Worm (Caenorhabditis elegans) whole organism, young adult: ENCODE results near the gene W01B6.8.

Experiments
- B0035.1 ChIP-seq: sonication (generic microtip); optimal IDR thresholded peaks from 2 replicates; lab custom pipeline; 2016; ENCODE audit warnings: missing genetic modification characterization, mild to moderate bottlenecking, missing compliant biosample characterization, missing genotype, missing genetic modification reagents
- B0336.3 ChIP-seq: fragments of 200-800 bp; sonication (Bioruptor generic); IDR thresholded peaks from 2 replicates; pipeline ENCODE4 v1.3.6; 2022; ENCODE audit warnings: missing genetic modification characterization, missing compliant biosample characterization
- C17E4.6 ChIP-seq: fragments of 200-800 bp; sonication (Bioruptor generic); IDR thresholded peaks from 2 replicates; pipeline ENCODE4 v1.3.6; 2022; ENCODE audit warnings: missing genetic modification reagents, missing genetic modification characterization, missing compliant biosample characterization
- F22D6.2 ChIP-seq: sonication (generic microtip); optimal IDR thresholded peaks from 2 replicates; lab custom pipeline; 2016; ENCODE audit warnings: mild to moderate bottlenecking, missing genetic modification characterization, missing compliant biosample characterization
- F23B12.7 ChIP-seq: sonication (generic microtip); optimal IDR thresholded peaks from 2 replicates; lab custom pipeline; 2017; ENCODE audit warnings: missing genetic modification characterization, mild to moderate bottlenecking, missing compliant biosample characterization, antibody characterized with exemption, moderate library complexity; ENCODE audit not compliant: insufficient read depth
- F52B5.7 ChIP-seq: sonication (generic microtip); optimal IDR thresholded peaks from 2 replicates; lab custom pipeline; 2016; ENCODE audit warnings: mild to moderate bottlenecking, missing genetic modification characterization, missing compliant biosample characterization
- Y53F4B.3 ChIP-seq: fragments of 200-800 bp; sonication (Bioruptor generic); IDR thresholded peaks from 2 replicates; pipeline ENCODE4 v1.3.6; 2022; ENCODE audit warnings: missing genetic modification reagents, missing genetic modification characterization, missing compliant biosample characterization
- Y53G8AR.9 ChIP-seq: fragments of 200-800 bp; sonication (Bioruptor generic); conservative IDR thresholded peaks from 2 replicates; pipeline ENCODE4 v1.3.6; 2022; ENCODE audit warnings: missing genetic modification reagents, missing genetic modification characterization, missing compliant biosample characterization
- Y56A3A.18 ChIP-seq: fragments of 200-800 bp; sonication (Bioruptor generic); IDR thresholded peaks from 2 replicates; pipeline ENCODE4 v1.3.6; 2022; ENCODE audit warnings: missing genetic modification reagents, missing genetic modification characterization, missing compliant biosample characterization
- Y79H2A.3 ChIP-seq: fragments of 200-800 bp; sonication (Bioruptor generic); conservative IDR thresholded peaks from 2 replicates; pipeline ENCODE4 v1.3.6; 2022; ENCODE audit warnings: missing genetic modification reagents, missing genetic modification characterization, missing compliant biosample characterization
- ama-1 ChIP-seq, 3 experiments: fragments of 150-350 bp in 1 of 3; sonication (generic microtip) in 2 of 3; optimal IDR thresholded peaks; 2 replicates each; lab custom pipeline; 2014 to 2018; ENCODE audit warnings: missing biosample characterization in 2 of 3, missing genetic modification characterization in 2 of 3, missing genetic modification reagents in 2 of 3
- aptf-3 ChIP-seq: fragments of 200-800 bp; sonication (Bioruptor generic); IDR thresholded peaks from 2 replicates; pipeline ENCODE4 v1.3.6; 2022; ENCODE audit warnings: missing genetic modification characterization, missing compliant biosample characterization
- attf-5 ChIP-seq: fragments of 200-800 bp; sonication (Bioruptor generic); optimal IDR thresholded peaks from 2 replicates; lab custom pipeline; 2018; ENCODE audit warnings: mild to moderate bottlenecking, missing genetic modification characterization, missing compliant biosample characterization
- attf-6 ChIP-seq: fragments of 200-800 bp; sonication (Bioruptor generic); IDR thresholded peaks from 2 replicates; pipeline ENCODE4 v1.3.6; 2022; ENCODE audit warnings: missing genetic modification reagents, missing genetic modification characterization, missing compliant biosample characterization
- cebp-1 ChIP-seq, 2 experiments: fragments of 200-800 bp in 1 of 2; sonication (Bioruptor generic) in 1 of 2; sonication (generic microtip) in 1 of 2; IDR thresholded peaks in 1 of 2; optimal IDR thresholded peaks in 1 of 2; 2 replicates each; pipeline versions ENCODE4 v1.3.6 to Lab custom; 2017 to 2022; ENCODE audit warnings: missing compliant biosample characterization in 2 of 2, missing genetic modification characterization in 2 of 2, mild to moderate bottlenecking in 1 of 2, missing genetic modification reagents in 1 of 2, moderate library complexity in 1 of 2
- ceh-100 ChIP-seq: fragments of 200-800 bp; sonication (Bioruptor generic); IDR thresholded peaks from 2 replicates; pipeline ENCODE4 v1.3.6; 2022; ENCODE audit warnings: missing genetic modification reagents, missing genetic modification characterization, missing compliant biosample characterization
- ceh-58 ChIP-seq: fragments of 200-800 bp; sonication (Bioruptor generic); IDR thresholded peaks from 2 replicates; pipeline ENCODE4 v1.3.6; 2022; ENCODE audit warnings: missing genetic modification characterization, missing compliant biosample characterization
- chd-7 ChIP-seq: sonication (generic microtip); optimal IDR thresholded peaks from 2 replicates; lab custom pipeline; 2016; ENCODE audit warnings: mild to moderate bottlenecking, missing genetic modification characterization, moderate library complexity, missing compliant biosample characterization
- dox-1 ChIP-seq: fragments of 200-800 bp; sonication (Bioruptor generic); IDR thresholded peaks from 2 replicates; pipeline ENCODE4 v1.3.6; 2022; ENCODE audit warnings: missing genetic modification reagents, missing genetic modification characterization, missing compliant biosample characterization
- dpl-1 ChIP-seq: fragments of 150-350 bp; optimal IDR thresholded peaks from 2 replicates; lab custom pipeline; 2014; ENCODE audit warnings: missing biosample characterization, missing genetic modification reagents, missing genetic modification characterization
- egrh-3 ChIP-seq: fragments of 200-800 bp; sonication (Bioruptor generic); IDR thresholded peaks from 2 replicates; pipeline ENCODE4 v1.3.6; 2022; ENCODE audit warnings: missing genetic modification reagents, missing genetic modification characterization, missing compliant biosample characterization
- fkh-3 ChIP-seq: sonication (generic microtip); optimal IDR thresholded peaks from 2 replicates; lab custom pipeline; 2016; ENCODE audit warnings: mild to moderate bottlenecking, missing genetic modification characterization, missing compliant biosample characterization
- him-1 ChIP-seq: sonication (generic microtip); optimal IDR thresholded peaks from 2 replicates; lab custom pipeline; 2016; ENCODE audit warnings: missing genotype, missing genetic modification reagents, missing genetic modification characterization, missing compliant biosample characterization
- hlh-26 ChIP-seq: fragments of 200-800 bp; sonication (Bioruptor generic); conservative IDR thresholded peaks from 2 replicates; pipeline ENCODE4 v1.3.6; 2022; ENCODE audit warnings: missing genetic modification reagents, missing genetic modification characterization, missing compliant biosample characterization
- hmg-1.2 ChIP-seq: fragments of 200-800 bp; sonication (Bioruptor generic); IDR thresholded peaks from 2 replicates; pipeline ENCODE4 v1.3.6; 2022; ENCODE audit warnings: missing genetic modification reagents, missing genetic modification characterization, missing compliant biosample characterization
- hsf-1 ChIP-seq: fragments of 200-800 bp; sonication (Bioruptor generic); IDR thresholded peaks from 2 replicates; pipeline ENCODE4 v1.3.6; 2022; ENCODE audit warnings: missing genetic modification reagents, missing genetic modification characterization, missing compliant biosample characterization
- lin-40 ChIP-seq: sonication (generic microtip); optimal IDR thresholded peaks from 2 replicates; lab custom pipeline; 2016; ENCODE audit warnings: missing genetic modification characterization, mild to moderate bottlenecking, missing compliant biosample characterization, missing genotype, missing genetic modification reagents
- lir-1 ChIP-seq: fragments of 200-800 bp; sonication (Bioruptor generic); conservative IDR thresholded peaks from 2 replicates; pipeline ENCODE4 v1.3.6; 2022; ENCODE audit warnings: missing genetic modification reagents, missing genetic modification characterization, missing compliant biosample characterization
- madf-6 ChIP-seq: fragments of 200-800 bp; sonication (Bioruptor generic); IDR thresholded peaks from 2 replicates; pipeline ENCODE4 v1.3.6; 2022; ENCODE audit warnings: missing genetic modification reagents, missing genetic modification characterization, missing compliant biosample characterization
- mcd-1 ChIP-seq: fragments of 200-800 bp; sonication (Bioruptor generic); IDR thresholded peaks from 2 replicates; pipeline ENCODE4 v1.3.6; 2022; ENCODE audit warnings: missing genetic modification reagents, missing genetic modification characterization, missing compliant biosample characterization
- nfyb-1 ChIP-seq: fragments of 200-800 bp; sonication (Bioruptor generic); IDR thresholded peaks from 2 replicates; pipeline ENCODE4 v1.3.6; 2022; ENCODE audit warnings: missing genetic modification reagents, missing genetic modification characterization, missing compliant biosample characterization
- pbrm-1 ChIP-seq: fragments of 200-800 bp; sonication (Bioruptor generic); IDR thresholded peaks from 2 replicates; pipeline ENCODE4 v1.3.6; 2022; ENCODE audit warnings: missing genetic modification reagents, missing genetic modification characterization, missing compliant biosample characterization
- pha-4 ChIP-seq: fragments of 150-350 bp; sonication (generic microtip); optimal IDR thresholded peaks from 2 replicates; lab custom pipeline; 2014; ENCODE audit warnings: missing biosample characterization, missing genetic modification reagents, missing genetic modification characterization
- rec-8 ChIP-seq, 2 experiments: sonication (generic microtip); optimal IDR thresholded peaks; 2 replicates each; lab custom pipeline; 2016; ENCODE audit warnings: mild to moderate bottlenecking in 2 of 2, missing genetic modification characterization in 2 of 2, missing genetic modification reagents in 2 of 2, missing genotype in 2 of 2, missing biosample characterization in 1 of 2, missing compliant biosample characterization in 1 of 2, moderate library complexity in 1 of 2
- rpc-1 ChIP-seq, 2 experiments: fragments of 150-350 bp in 1 of 2; sonication (generic microtip) in 1 of 2; optimal IDR thresholded peaks; 2 replicates each; lab custom pipeline; 2014 to 2018; ENCODE audit warnings: missing biosample characterization in 1 of 2, missing genetic modification characterization in 1 of 2, missing genetic modification reagents in 1 of 2, missing genotype in 1 of 2
- snpc-1.1 ChIP-seq: sonication (generic microtip); optimal IDR thresholded peaks from 2 replicates; lab custom pipeline; 2017; ENCODE audit warnings: missing genetic modification characterization, mild to moderate bottlenecking, missing compliant biosample characterization, antibody characterized with exemption, moderate library complexity, missing genotype, missing genetic modification reagents; ENCODE audit not compliant: insufficient read depth
- snpc-3.4 ChIP-seq: sonication (generic microtip); optimal IDR thresholded peaks from 2 replicates; lab custom pipeline; 2017; ENCODE audit warnings: missing genetic modification characterization, mild to moderate bottlenecking, missing compliant biosample characterization, antibody characterized with exemption, moderate library complexity, missing genotype, missing genetic modification reagents
- tlf-1 ChIP-seq: fragments of 200-800 bp; sonication (Bioruptor generic); optimal IDR thresholded peaks from 2 replicates; lab custom pipeline; 2018; ENCODE audit warnings: mild to moderate bottlenecking, missing genetic modification characterization, missing compliant biosample characterization
- zfh-2 ChIP-seq: fragments of 200-800 bp; sonication (Bioruptor generic); conservative IDR thresholded peaks from 2 replicates; pipeline ENCODE4 v1.3.6; 2022; ENCODE audit warnings: missing genetic modification reagents, missing genetic modification characterization, missing compliant biosample characterization
- ztf-18 ChIP-seq: sonication (generic microtip); optimal IDR thresholded peaks from 2 replicates; lab custom pipeline; 2016; ENCODE audit warnings: missing genotype, mild to moderate bottlenecking, missing genetic modification characterization, missing compliant biosample characterization
- ztf-25 ChIP-seq: fragments of 200-800 bp; sonication (Bioruptor generic); IDR thresholded peaks from 2 replicates; pipeline ENCODE4 v1.3.6; 2022; ENCODE audit warnings: missing genetic modification reagents, missing genetic modification characterization, missing compliant biosample characterization
- ztf-28 ChIP-seq: fragments of 200-800 bp; sonication (Bioruptor generic); IDR thresholded peaks from 2 replicates; pipeline ENCODE4 v1.3.6; 2022; ENCODE audit warnings: missing genetic modification reagents, missing genetic modification characterization, missing compliant biosample characterization

Gene W01B6.8

DNA sequence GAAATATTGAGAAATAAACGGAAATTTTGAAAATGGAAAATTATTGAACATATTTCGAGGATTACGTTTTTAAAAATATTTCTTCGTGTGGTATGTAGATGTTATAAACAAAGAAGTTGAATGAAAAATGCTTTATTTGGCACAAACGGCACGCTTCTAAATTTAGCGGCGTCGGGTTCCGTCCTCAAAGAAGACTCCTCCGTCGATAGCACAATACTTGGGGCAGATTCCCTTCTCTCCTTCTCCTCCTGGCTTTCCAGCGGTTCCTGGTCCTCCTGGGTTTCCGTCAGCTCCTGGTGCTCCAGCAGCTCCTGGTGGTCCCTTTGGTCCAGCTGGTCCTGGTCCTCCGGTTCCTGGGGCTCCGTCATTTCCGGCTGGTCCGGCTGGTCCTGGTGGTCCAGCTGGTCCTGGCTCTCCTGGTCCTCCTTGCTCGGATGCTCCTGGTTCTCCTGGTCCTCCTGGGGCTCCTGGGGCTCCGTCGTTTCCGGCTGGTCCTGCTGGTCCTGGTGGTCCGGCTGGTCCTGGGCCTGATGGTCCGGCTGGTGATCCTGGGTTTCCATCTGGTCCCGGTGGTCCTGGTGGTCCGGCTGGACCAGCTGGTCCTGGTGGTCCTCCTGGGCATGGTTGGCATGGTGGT lies at the start of gene W01B6.8:
Gene W01B6.8, minus strand, starts transcription at position 51 of the 637 bp plus-strand sequence.
- TF ChIP-seq dox-1 (GFP tag; lab: Robert Waterston, UW) = peak; percentile 35; the same call in 1 of the 2 replicates
- peak; percentile 99 for TF ChIP-seq egrh-3 (GFP tag; lab: Robert Waterston, UW)
- no peak for TF ChIP-seq Y56A3A.18 (GFP tag; lab: Robert Waterston, UW)
- TF ChIP-seq ceh-100 (GFP tag; lab: Robert Waterston, UW) = no peak
- no peak for TF ChIP-seq ztf-28 (GFP tag; lab: Robert Waterston, UW)
- no peak for TF ChIP-seq snpc-3.4
- TF ChIP-seq rec-8 (tag; optimal IDR thresholded peaks at IDR 0.05; lab: Kevin White, UChicago) = no peak
- TF ChIP-seq pbrm-1 = no peak
- no peak for TF ChIP-seq F52B5.7 (tag; lab: Kevin White, UChicago)
- peak; percentile 44; the same call in 1 of the 2 replicates for TF ChIP-seq mcd-1 (GFP tag; lab: Robert Waterston, UW)
- TF ChIP-seq rpc-1 (optimal IDR thresholded peaks at IDR 0.05; lab: Kevin White, UChicago) = no peak
- TF ChIP-seq rpc-1 (tag; optimal IDR thresholded peaks at IDR 0.05; lab: Kevin White, UChicago) = no peak
- no peak for TF ChIP-seq Y53F4B.3 (GFP tag; lab: Robert Waterston, UW)
- TF ChIP-seq zfh-2 = peak; percentile 95
- TF ChIP-seq dpl-1 (GFP tag; lab: Kevin White, UChicago) = no peak
- TF ChIP-seq fkh-3 (tag; lab: Kevin White, UChicago) = peak; percentile 10
- TF ChIP-seq ceh-58 (GFP tag; lab: Robert Waterston, UW) = no peak
- no peak for TF ChIP-seq snpc-1.1
- TF ChIP-seq lir-1 (GFP tag; lab: Robert Waterston, UW) = 0 out of 2 replicates have a peak, but pooled peaks have one; percentile 7
- no peak for TF ChIP-seq aptf-3 (GFP tag; lab: Robert Waterston, UW)

ce11 chrIV:10129957-10130356 lies 45.8 kb upstream of the W01B6.8 start, which contains the start of gene glt-3:
glt-3 (plus strand) TSS chrIV:10130257.
- TF ChIP-seq cebp-1 (GFP tag; IDR thresholded peaks at IDR 0.05; lab: Robert Waterston, UW) = no peak
- TF ChIP-seq cebp-1 (tag; optimal IDR thresholded peaks at IDR 0.05; lab: Kevin White, UChicago) = no peak
- TF ChIP-seq hsf-1 (GFP tag; lab: Robert Waterston, UW) = no peak
- TF ChIP-seq tlf-1 (GFP tag; lab: Kevin White, UChicago) = no peak
- TF ChIP-seq B0336.3 = no peak
- TF ChIP-seq mcd-1 (GFP tag; lab: Robert Waterston, UW) = no peak
- no peak for TF ChIP-seq lin-40 (tag; lab: Kevin White, UChicago)
- TF ChIP-seq egrh-3 (GFP tag; lab: Robert Waterston, UW) = no peak
- no peak for TF ChIP-seq C17E4.6 (GFP tag; lab: Robert Waterston, UW)
- no peak for TF ChIP-seq hlh-26 (GFP tag; lab: Robert Waterston, UW)
- no peak for TF ChIP-seq ztf-18
- TF ChIP-seq ztf-25 = no peak
- TF ChIP-seq Y56A3A.18 (GFP tag; lab: Robert Waterston, UW) = no peak
- no peak for TF ChIP-seq attf-5 (GFP tag; lab: Kevin White, UChicago)
- TF ChIP-seq ceh-58 (GFP tag; lab: Robert Waterston, UW) = no peak

DNA sequence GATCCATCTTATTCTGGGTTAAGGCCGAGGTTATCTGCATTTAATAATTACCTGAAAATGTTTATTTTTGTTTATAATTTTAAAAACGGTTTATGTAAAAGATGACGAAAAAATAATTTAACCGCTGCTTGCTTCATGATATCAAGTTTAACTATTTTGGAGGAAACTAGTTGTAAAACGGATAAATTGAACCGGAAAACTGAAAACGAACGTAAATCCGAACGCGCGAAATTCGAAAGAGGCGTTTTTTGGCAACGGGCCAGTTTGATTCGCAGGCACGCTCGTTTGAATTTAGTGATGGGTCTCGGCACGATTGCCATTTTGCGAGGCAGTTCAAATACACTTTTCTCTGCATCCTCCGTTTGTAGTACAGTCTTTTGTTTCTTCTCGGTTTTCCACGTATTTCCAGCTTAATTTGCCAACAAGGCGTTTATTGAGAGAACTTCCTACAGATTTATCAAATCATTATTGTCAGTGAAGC lies 44.8 kb upstream of the W01B6.8 start, which contains the start of the genes gtbp-1 and K08F4.3:
Gene gtbp-1, minus strand, starts transcription at position 51 of the 481 bp plus-strand sequence.
Gene K08F4.3, plus strand, starts transcription at position 352 of the 481 bp plus-strand sequence.
- peak; percentile 81 for TF ChIP-seq madf-6 (GFP tag; lab: Robert Waterston, UW)
- TF ChIP-seq ama-1 (optimal IDR thresholded peaks at IDR 0.05; lab: Kevin White, UChicago) = no peak
- no peak for TF ChIP-seq ama-1 (GFP tag; optimal IDR thresholded peaks at IDR 0.05; lab: Kevin White, UChicago)
- TF ChIP-seq Y53G8AR.9 (GFP tag; lab: Robert Waterston, UW) = no peak
- no peak for TF ChIP-seq chd-7 (tag; lab: Kevin White, UChicago)
- TF ChIP-seq tlf-1 (GFP tag; lab: Kevin White, UChicago) = no peak
- TF ChIP-seq attf-5 (GFP tag; lab: Kevin White, UChicago) = peak; percentile 76
- TF ChIP-seq attf-6 = no peak
- no peak for TF ChIP-seq B0035.1 (tag; lab: Kevin White, UChicago)
- no peak for TF ChIP-seq F22D6.2 (tag; lab: Kevin White, UChicago)
- TF ChIP-seq hmg-1.2 (GFP tag; lab: Robert Waterston, UW) = peak; percentile 80
- no peak for TF ChIP-seq Y79H2A.3 (GFP tag; lab: Robert Waterston, UW)
- TF ChIP-seq F23B12.7 (tag; lab: Kevin White, UChicago) = peak; percentile 50
- TF ChIP-seq dpl-1 (GFP tag; lab: Kevin White, UChicago) = peak; percentile 69
- 0 out of 2 replicates have a peak, but pooled peaks have one; percentile 44 for TF ChIP-seq nfyb-1 (GFP tag; lab: Robert Waterston, UW)
- peak; percentile 33 for TF ChIP-seq him-1 (tag; lab: Kevin White, UChicago)
- no peak for TF ChIP-seq pha-4
- TF ChIP-seq snpc-1.1 = peak; percentile 10
